Fruit fly (Drosophila melanogaster) whole organism, adult: Measurements from ENCODE around the gene gwl.

Experiments
- CG11617 ChIP-seq: fragments of 200-800 bp; sonication (Bioruptor generic); optimal IDR thresholded peaks from 2 replicates; lab custom pipeline; 2017; ENCODE audit warnings: mild to moderate bottlenecking, missing biosample characterization, missing genetic modification reagents, missing genetic modification characterization
- CG12768 ChIP-seq: fragments of 200-800 bp; sonication (Bioruptor generic); optimal IDR thresholded peaks from 2 replicates; lab custom pipeline; 2017; ENCODE audit warnings: missing biosample characterization, missing genetic modification characterization, mild to moderate bottlenecking, moderate library complexity, missing genetic modification reagents
- CG33017 ChIP-seq: fragments of 200-800 bp; sonication (Bioruptor generic); optimal IDR thresholded peaks from 2 replicates; lab custom pipeline; 2018; ENCODE audit warnings: missing biosample characterization, mild to moderate bottlenecking, missing genetic modification characterization, moderate library complexity
- CG7045 ChIP-seq: fragments of 200-800 bp; sonication (Bioruptor generic); optimal IDR thresholded peaks from 2 replicates; lab custom pipeline; 2017; ENCODE audit warnings: missing biosample characterization, mild to moderate bottlenecking, missing genetic modification characterization
- CG7101 ChIP-seq: fragments of 200-800 bp; sonication (Bioruptor generic); optimal IDR thresholded peaks from 2 replicates; lab custom pipeline; 2018; ENCODE audit warnings: missing biosample characterization, mild to moderate bottlenecking, missing genetic modification characterization, moderate library complexity
- Clk ChIP-seq: fragments of 200-800 bp; sonication (Bioruptor generic); optimal IDR thresholded peaks from 2 replicates; lab custom pipeline; 2017; ENCODE audit warnings: missing biosample characterization, missing genetic modification characterization
- Hr96 ChIP-seq: fragments of 200-800 bp; sonication (Bioruptor generic); optimal IDR thresholded peaks from 2 replicates; lab custom pipeline; 2016; ENCODE audit warnings: missing biosample characterization, missing genetic modification characterization
- Mnt ChIP-seq: fragments of 200-800 bp; sonication (Bioruptor generic); optimal IDR thresholded peaks from 2 replicates; lab custom pipeline; 2016; ENCODE audit warnings: missing biosample characterization, mild to moderate bottlenecking, missing genetic modification characterization
- bab1 ChIP-seq: fragments of 200-800 bp; sonication (Bioruptor generic); optimal IDR thresholded peaks from 3 replicates; lab custom pipeline; 2019; ENCODE audit warnings: missing biosample characterization, mild to moderate bottlenecking, missing genetic modification characterization, moderate library complexity
- kay ChIP-seq: fragments of 200-800 bp; sonication (Bioruptor generic); peaks from one replicate; lab custom pipeline; 2016; ENCODE audit warnings: missing biosample characterization, missing genetic modification characterization, borderline replicate concordance
- pad ChIP-seq: fragments of 200-800 bp; sonication (Bioruptor generic); optimal IDR thresholded peaks from 3 replicates; lab custom pipeline; 2017; ENCODE audit warnings: missing biosample characterization, missing genetic modification characterization, mild to moderate bottlenecking, moderate library complexity, missing genetic modification reagents
- tj ChIP-seq: fragments of 200-800 bp; sonication (Bioruptor generic); optimal IDR thresholded peaks from 3 replicates; lab custom pipeline; 2017; ENCODE audit warnings: missing biosample characterization, mild to moderate bottlenecking, missing genetic modification characterization, moderate library complexity

- TF ChIP-seq tj (GFP tag; lab: Kevin White, UChicago) (no peak), Hr96 (GFP tag; lab: Kevin White, UChicago) (no peak), bab1 (no peak), Mnt (GFP tag; lab: Kevin White, UChicago) (no peak), CG12768 (GFP tag; lab: Kevin White, UChicago) (no peak), kay (no peak), pad (GFP tag; lab: Kevin White, UChicago) (no peak), CG33017 (tag; lab: Kevin White, UChicago) (no peak), CG7045 (no peak), Clk (GFP tag; lab: Kevin White, UChicago) (no peak), CG7101 (tag; lab: Kevin White, UChicago) (no peak), CG11617 (GFP tag; lab: Kevin White, UChicago) (no peak)
These were observed 7.3 kb upstream of the gwl start for dm6 chr3R:18738705-18739434.
